Worm (Caenorhabditis elegans): ENCODE measurements around the gene srh-74.
A peak's percentile ranks its signal among the peaks of the same experiment; 100 is the strongest.

Gene srh-74

ce11 chrV:11042538-11042937, 6.0 kb downstream of the srh-74 start, which contains the start of gene C45B11.2:
C45B11.2 (plus strand) TSS chrV:11042710.
- TF ChIP-seq ceh-18 (tag; optimal IDR thresholded peaks at IDR 0.05): no peak
- no peak for TF ChIP-seq ttx-3 (tag; optimal IDR thresholded peaks at IDR 0.05)
- TF ChIP-seq odd-2 (tag; optimal IDR thresholded peaks at IDR 0.05): no peak
- no peak for TF ChIP-seq F13H6.1 (tag; optimal IDR thresholded peaks at IDR 0.05)
- no peak for TF ChIP-seq ceh-19 (GFP tag; optimal IDR thresholded peaks at IDR 0.05)
- no peak for TF ChIP-seq ztf-16 (tag; optimal IDR thresholded peaks at IDR 0.05)
- TF ChIP-seq fkh-10 (GFP tag; optimal IDR thresholded peaks at IDR 0.05): no peak
- no peak for TF ChIP-seq elt-4 (tag; optimal IDR thresholded peaks at IDR 0.05)
- no peak for TF ChIP-seq unc-42 (tag; optimal IDR thresholded peaks at IDR 0.05)
- TF ChIP-seq ceh-30 (tag; optimal IDR thresholded peaks at IDR 0.05): no peak
- TF ChIP-seq hlh-8 (tag; optimal IDR thresholded peaks at IDR 0.05): no peak
- TF ChIP-seq elt-2 (tag; optimal IDR thresholded peaks at IDR 0.05): no peak

ce11 chrV:11041499-11041898, 7.1 kb downstream of the srh-74 start, which contains the start of gene C45B11.5:
C45B11.5 (plus strand) TSS chrV:11041799.
- TF ChIP-seq ceh-22 (tag; optimal IDR thresholded peaks at IDR 0.05) (no peak), tbx-7 (tag; optimal IDR thresholded peaks at IDR 0.05) (no peak), pat-9 (tag; optimal IDR thresholded peaks at IDR 0.05) (no peak), ztf-16 (tag; optimal IDR thresholded peaks at IDR 0.05) (no peak), npax-4 (tag; optimal IDR thresholded peaks at IDR 0.05) (no peak), dve-1 (tag; optimal IDR thresholded peaks at IDR 0.05) (no peak), ceh-45 (GFP tag; IDR thresholded peaks at IDR 0.05) (no peak), fax-1 (tag; optimal IDR thresholded peaks at IDR 0.05) (no peak), pros-1 (tag; optimal IDR thresholded peaks at IDR 0.05) (no peak), ceh-2 (tag; optimal IDR thresholded peaks at IDR 0.05) (no peak), zip-5 (tag; optimal IDR thresholded peaks at IDR 0.05) (no peak)

- TF ChIP-seq Y22D7AL.16 (tag; optimal IDR thresholded peaks at IDR 0.05) (no peak), fax-1 (tag; optimal IDR thresholded peaks at IDR 0.05) (no peak), pqm-1 (tag; optimal IDR thresholded peaks at IDR 0.05) (no peak), ref-2 (tag; optimal IDR thresholded peaks at IDR 0.05) (no peak), lim-6 (tag; optimal IDR thresholded peaks at IDR 0.05) (no peak), unc-3 (GFP tag; conservative IDR thresholded peaks at IDR 0.05) (no peak), unc-3 (tag; optimal IDR thresholded peaks at IDR 0.05) (no peak), ceh-18 (tag; optimal IDR thresholded peaks at IDR 0.05) (no peak), pag-3 (tag; optimal IDR thresholded peaks at IDR 0.05; ENCODE audit: borderline replicate concordance) (no peak), ceh-24 (tag; optimal IDR thresholded peaks at IDR 0.05) (no peak)
Observed at ce11 chrV:11040473-11040872, 8.1 kb downstream of the srh-74 start, which contains the start of gene C45B11.8. C45B11.8 (plus strand) TSS chrV:11040773.

ce11 chrV:11040020-11040419, 8.6 kb downstream of the srh-74 start, which contains the start of gene C45B11.9:
C45B11.9 (plus strand) TSS chrV:11040320.
- TF ChIP-seq ttx-3 (tag; optimal IDR thresholded peaks at IDR 0.05) (no peak), fax-1 (tag; optimal IDR thresholded peaks at IDR 0.05) (no peak)

- TF ChIP-seq K09A11.1 (tag; optimal IDR thresholded peaks at IDR 0.05; ENCODE audit: insufficient read depth) (no peak), ceh-48 (tag; optimal IDR thresholded peaks at IDR 0.05) (no peak), ceh-2 (tag; optimal IDR thresholded peaks at IDR 0.05) (peak; percentile 93), nfya-1 (tag; optimal IDR thresholded peaks at IDR 0.05) (peak; percentile 54), mec-3 (tag; optimal IDR thresholded peaks at IDR 0.05; ENCODE audit: borderline replicate concordance) (peak; percentile 87), pqm-1 (tag; optimal IDR thresholded peaks at IDR 0.05) (peak; percentile 64), zip-5 (tag; optimal IDR thresholded peaks at IDR 0.05) (peak; percentile 94), K02D7.2 (tag; optimal IDR thresholded peaks at IDR 0.05) (peak; percentile 62), unc-3 (GFP tag; conservative IDR thresholded peaks at IDR 0.05) (no peak), unc-3 (tag; optimal IDR thresholded peaks at IDR 0.05) (peak; percentile 77), hlh-6 (tag; optimal IDR thresholded peaks at IDR 0.05) (peak; percentile 73), hlh-13 (GFP tag; optimal IDR thresholded peaks at IDR 0.05) (no peak), eyg-1 (tag; optimal IDR thresholded peaks at IDR 0.05) (peak; percentile 57), pha-4 (tag; optimal IDR thresholded peaks at IDR 0.05) (no peak), odd-2 (tag; optimal IDR thresholded peaks at IDR 0.05) (no peak), ceh-14 (tag; optimal IDR thresholded peaks at IDR 0.05) (peak; percentile 95), sdc-2 (tag; optimal IDR thresholded peaks at IDR 0.05) (peak; percentile 36), pat-9 (tag; optimal IDR thresholded peaks at IDR 0.05) (no peak), che-1 (tag; optimal IDR thresholded peaks at IDR 0.05) (peak; percentile 44), fkh-10 (GFP tag; optimal IDR thresholded peaks at IDR 0.05) (no peak), ceh-31 (tag; optimal IDR thresholded peaks at IDR 0.05) (peak; percentile 100), unc-42 (tag; optimal IDR thresholded peaks at IDR 0.05) (peak; percentile 92), unc-55 (GFP tag; optimal IDR thresholded peaks at IDR 0.05) (no peak), ztf-16 (tag; optimal IDR thresholded peaks at IDR 0.05) (peak; percentile 70)
Observed at ce11 chrV:11039379-11039954, 9.1 kb downstream of the srh-74 start, which contains the start of gene pak-2. pak-2 (minus strand) TSS chrV:11039429.

All from whole organism, late embryonic.